Fruit fly (Drosophila melanogaster) whole organism, wandering third instar larva: Measurements from ENCODE around the gene Est-P.

Experiments used
- Dfd ChIP-seq: fragments of >200 bp; optimal IDR thresholded peaks from 2 replicates; lab custom pipeline; 2017; ENCODE audit warnings: missing biosample characterization, missing genetic modification characterization
- Jra ChIP-seq: sonication (Bioruptor generic); optimal IDR thresholded peaks from 2 replicates; lab custom pipeline; 2016; ENCODE audit warnings: missing biosample characterization, missing genetic modification characterization
- Mio ChIP-seq: sonication (Bioruptor generic); optimal IDR thresholded peaks from 2 replicates; lab custom pipeline; 2016; ENCODE audit warnings: missing biosample characterization, missing genetic modification characterization
- Myc ChIP-seq: fragments of >200 bp; optimal IDR thresholded peaks from 2 replicates; lab custom pipeline; 2017
- Vsx2 ChIP-seq: fragments of 200-300, 225-300 bp; sonication (Bioruptor generic); optimal IDR thresholded peaks from 2 replicates; lab custom pipeline; 2018; ENCODE audit warnings: missing biosample characterization, missing genetic modification characterization; ENCODE audit not compliant: partially characterized antibody
- dl ChIP-seq, 2 experiments: fragments of 175-275, 200-275 bp in 1 of 2; fragments of 200-275 bp in 1 of 2; sonication (Bioruptor generic); optimal IDR thresholded peaks; lab custom pipeline; 2018; ENCODE audit warnings: mild to moderate bottlenecking in 2 of 2, missing biosample characterization in 2 of 2, missing genetic modification characterization in 2 of 2, moderate library complexity in 2 of 2; ENCODE audit not compliant: partially characterized antibody in 2 of 2, insufficient read depth in 1 of 2
- fru ChIP-seq: fragments of 200-800 bp; sonication (Bioruptor generic); optimal IDR thresholded peaks from 3 replicates; lab custom pipeline; 2016; ENCODE audit warnings: missing biosample characterization, mild to moderate bottlenecking, missing genetic modification characterization
- h ChIP-seq: fragments of 200-800 bp; sonication (Bioruptor generic); optimal IDR thresholded peaks from 3 replicates; lab custom pipeline; 2016; ENCODE audit warnings: missing biosample characterization, mild to moderate bottlenecking, missing genetic modification characterization
- usp ChIP-seq: fragments of >200 bp; optimal IDR thresholded peaks from 2 replicates; lab custom pipeline; 2017; ENCODE audit warnings: missing biosample characterization, missing genetic modification characterization
- woc ChIP-seq: sonication (Bioruptor generic); optimal IDR thresholded peaks from 2 replicates; lab custom pipeline; 2016; ENCODE audit warnings: missing biosample characterization, mild to moderate bottlenecking, missing genetic modification characterization

DNA sequence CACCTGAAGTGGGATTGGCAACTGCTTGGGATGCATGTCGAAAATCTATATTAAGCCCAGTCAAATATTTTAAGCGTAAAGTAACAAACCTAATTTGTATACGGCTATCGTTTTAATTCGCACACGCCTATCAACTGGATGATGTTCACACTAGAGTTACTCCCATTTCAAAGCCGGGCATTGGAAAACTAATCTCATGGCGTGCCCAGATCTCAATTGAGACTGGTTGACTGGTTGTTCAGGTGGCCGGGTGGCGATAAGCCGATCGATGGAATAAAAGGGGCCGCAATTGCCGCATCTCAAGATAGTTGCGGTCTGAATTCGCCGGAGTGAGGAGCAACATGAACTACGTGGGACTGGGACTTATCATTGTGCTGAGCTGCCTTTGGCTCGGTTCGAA lies 2.0 kb upstream of the Est-P start, which contains the start of gene Est-6:
- TF ChIP-seq fru (GFP tag; lab: Kevin White, UChicago) (no peak), woc (GFP tag; lab: Kevin White, UChicago) (no peak), usp (GFP tag; lab: Kevin White, UChicago) (no peak), Myc (lab: Kevin White, UChicago) (no peak), Mio (no peak), Dfd (GFP tag; lab: Kevin White, UChicago) (no peak), dl (GFP tag; optimal IDR thresholded peaks at IDR 0.05; lab: Kevin White, UChicago; ENCODE audit: insufficient read depth in 1 of 2, partially characterized antibody in 2 of 2) (no peak), Jra (GFP tag; lab: Kevin White, UChicago) (no peak), h (GFP tag; lab: Kevin White, UChicago) (no peak), Vsx2 (GFP tag; lab: Kevin White, UChicago) (no peak)
